Comparison of ENCODE assay signal across 1 fruit fly cellular context in the genomic region with DNA sequence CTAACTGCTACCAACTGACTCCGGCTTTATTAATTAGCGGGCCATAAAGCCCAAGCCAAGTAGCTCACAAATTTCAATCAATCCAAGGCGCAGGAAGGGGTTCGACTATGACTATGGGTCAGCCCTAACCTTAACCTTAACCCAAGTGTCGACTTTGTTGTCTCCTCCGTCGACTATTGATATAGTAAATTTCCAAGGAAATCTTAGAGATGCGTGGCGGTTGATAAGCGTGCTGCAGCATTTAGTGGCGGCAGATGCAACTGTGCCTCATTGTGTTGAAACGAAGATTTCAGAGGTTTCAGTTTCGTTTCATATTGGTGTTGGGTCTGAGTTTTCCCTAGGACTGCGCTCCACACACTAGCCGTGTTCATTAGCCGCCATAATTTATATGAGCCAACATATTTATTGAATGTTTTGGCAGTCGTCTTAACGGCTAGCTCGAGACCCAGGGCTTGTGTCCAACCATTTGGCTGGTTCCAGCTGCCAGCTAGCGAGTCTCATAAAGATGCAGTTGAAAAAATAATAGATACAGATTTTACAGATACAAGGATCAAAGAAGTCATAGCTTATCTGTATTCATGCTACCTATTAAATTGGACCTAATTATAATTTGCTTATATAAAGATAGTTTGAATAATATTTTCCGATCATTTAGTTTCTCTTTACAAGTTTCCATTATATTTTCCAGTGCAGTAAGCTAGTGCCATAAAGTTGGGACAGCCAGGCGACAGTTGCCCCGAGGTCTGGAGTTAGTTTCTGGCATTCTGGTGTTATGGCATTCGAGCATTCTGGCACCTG.
A peak's percentile ranks its signal among the peaks of the same experiment; 100 is the strongest.
TF ChIP-seq lines count a peak whose summit lies in the region.

No protein-coding gene starts in this region.

TF ChIP-seq in whole organism, embryonic, 481 proteins besides CTCF, POLR2A, EP300 and RAD21 (continued from another document):
- TF ChIP-seq Blimp-1 (GFP tag; optimal IDR thresholded peaks at IDR 0.05; lab: Kevin White, UChicago) (peak; percentile 3), CG15696 (tag; optimal IDR thresholded peaks at IDR 0.05; lab: Kevin White, UChicago) (peak; percentile 49), CG7839 (tag; optimal IDR thresholded peaks at IDR 0.05; lab: Kevin White, UChicago) (peak; percentile 10), CG10979 (tag; optimal IDR thresholded peaks at IDR 0.05; lab: Kevin White, UChicago) (peak; percentile 49), hkb (optimal IDR thresholded peaks at IDR 0.05; lab: Kevin White, UChicago) (no peak), hkb (GFP tag; IDR thresholded peaks at IDR 0.05; lab: Robert Waterston, UW) (no peak), CG17385 (GFP tag; optimal IDR thresholded peaks at IDR 0.05; lab: Kevin White, UChicago) (no peak), chn (GFP tag; optimal IDR thresholded peaks at IDR 0.05; lab: Kevin White, UChicago) (no peak), bsh (GFP tag; optimal IDR thresholded peaks at IDR 0.05; lab: Kevin White, UChicago) (peak in 1 of 2 experiments; percentile 59), CG2712 (tag; optimal IDR thresholded peaks at IDR 0.05; lab: Kevin White, UChicago) (peak; percentile 38), CG10654 (GFP tag; optimal IDR thresholded peaks at IDR 0.05; lab: Kevin White, UChicago) (no peak), mirr (GFP tag; optimal IDR thresholded peaks at IDR 0.05; lab: Kevin White, UChicago) (no peak), Abd-B (GFP tag; optimal IDR thresholded peaks at IDR 0.05; lab: Kevin White, UChicago) (peak; percentile 36), CG7928 (GFP tag; optimal IDR thresholded peaks at IDR 0.05; lab: Kevin White, UChicago) (no peak), Xrp1 (GFP tag; IDR thresholded peaks at IDR 0.05; lab: Robert Waterston, UW) (peak; percentile 32; the same call in 1 of the 2 replicates), CG18262 (tag; optimal IDR thresholded peaks at IDR 0.05; lab: Kevin White, UChicago) (peak; percentile 20)
